Fruit fly (Drosophila melanogaster): ENCODE measurements around the gene MICU1.

MICU1 gene

dm6 chr2L:7154861-7155594 lies 27.0 kb upstream of the MICU1 start (continued):
- TF ChIP-seq ham (GFP tag; IDR thresholded peaks at IDR 0.05) (no peak), Atf-2 (GFP tag; optimal IDR thresholded peaks at IDR 0.05) (no peak), ac (GFP tag; optimal IDR thresholded peaks at IDR 0.05) (no peak), CHES-1-like (GFP tag; optimal IDR thresholded peaks at IDR 0.05) (no peak), CG14441 (GFP tag; IDR thresholded peaks at IDR 0.05) (no peak), emc (GFP tag; optimal IDR thresholded peaks at IDR 0.05) (no peak), cg (GFP tag; optimal IDR thresholded peaks at IDR 0.05) (no peak), zfh1 (GFP tag; IDR thresholded peaks at IDR 0.05) (no peak), Mes4 (GFP tag; optimal IDR thresholded peaks at IDR 0.05) (peak; percentile 8), CG7839 (tag; optimal IDR thresholded peaks at IDR 0.05) (peak; percentile 50), CG6765 (GFP tag; optimal IDR thresholded peaks at IDR 0.05) (no peak), h (optimal IDR thresholded peaks at IDR 0.05) (no peak), CG34224 (GFP tag; IDR thresholded peaks at IDR 0.05; ENCODE audit: partially characterized antibody) (no peak), Optix (GFP tag; IDR thresholded peaks at IDR 0.05) (no peak), Aef1 (GFP tag; IDR thresholded peaks at IDR 0.05) (peak; percentile 24; the same call in 1 of the 3 replicates), pita (GFP tag; optimal IDR thresholded peaks at IDR 0.05) (no peak), Side (GFP tag; optimal IDR thresholded peaks at IDR 0.05) (peak; percentile 14), CrebB (tag; optimal IDR thresholded peaks at IDR 0.05) (no peak), CoRest (tag; optimal IDR thresholded peaks at IDR 0.05) (peak; percentile 14), CG8359 (GFP tag; optimal IDR thresholded peaks at IDR 0.05; ENCODE audit: borderline replicate concordance) (no peak), toy (GFP tag; IDR thresholded peaks at IDR 0.05) (no peak), Dref (GFP tag; IDR thresholded peaks at IDR 0.05) (no peak), nom (GFP tag; optimal IDR thresholded peaks at IDR 0.05) (no peak), HLH54F (GFP tag; optimal IDR thresholded peaks at IDR 0.05) (no peak), Med (GFP tag) (peak; percentile 84), CG8924 (tag; optimal IDR thresholded peaks at IDR 0.05) (peak; percentile 7), CG5953 (GFP tag; IDR thresholded peaks at IDR 0.05) (no peak), CG10654 (GFP tag; optimal IDR thresholded peaks at IDR 0.05) (no peak), CG7987 (GFP tag; optimal IDR thresholded peaks at IDR 0.05) (no peak), Atf3 (GFP tag; optimal IDR thresholded peaks at IDR 0.05) (no peak), Trl (optimal IDR thresholded peaks at IDR 0.05) (no peak), Trl (GFP tag; optimal IDR thresholded peaks at IDR 0.05) (peak; percentile 31), hb (GFP tag; IDR thresholded peaks at IDR 0.05; ENCODE audit: partially characterized antibody) (no peak), Xbp1 (GFP tag; optimal IDR thresholded peaks at IDR 0.05) (peak; percentile 56), Fer3 (tag; optimal IDR thresholded peaks at IDR 0.05) (no peak), lov (optimal IDR thresholded peaks at IDR 0.05) (no peak), lov (GFP tag; IDR thresholded peaks at IDR 0.05) (no peak), Spps (tag; optimal IDR thresholded peaks at IDR 0.05) (no peak), Chrac-16 (GFP tag; optimal IDR thresholded peaks at IDR 0.05) (no peak), CG18599 (GFP tag; optimal IDR thresholded peaks at IDR 0.05) (peak; percentile 23), dimm (GFP tag; IDR thresholded peaks at IDR 0.05) (no peak), stc (GFP tag; IDR thresholded peaks at IDR 0.05) (no peak), Xrp1 (GFP tag; IDR thresholded peaks at IDR 0.05) (peak; percentile 33; the same call in 1 of the 2 replicates), salm (tag; optimal IDR thresholded peaks at IDR 0.05) (no peak), CG9215 (GFP tag; IDR thresholded peaks at IDR 0.05) (0 out of 2 replicates have a peak, but pooled peaks have one; percentile 14), z (GFP tag; IDR thresholded peaks at IDR 0.05) (no peak), tin (GFP tag; optimal IDR thresholded peaks at IDR 0.05) (peak; percentile 13), sens-2 (GFP tag; IDR thresholded peaks at IDR 0.05) (no peak), esg (GFP tag; conservative IDR thresholded peaks at IDR 0.05) (peak; percentile 38; the same call in 1 of the 2 replicates), CG31388 (GFP tag; optimal IDR thresholded peaks at IDR 0.05) (no peak), CG2202 (tag; optimal IDR thresholded peaks at IDR 0.05) (no peak), CG10462 (GFP tag; optimal IDR thresholded peaks at IDR 0.05) (no peak)
